Worm (Caenorhabditis elegans): ENCODE results near the gene mrp-8.

Gene mrp-8

ce11 chrIII:12269807-12270206 is 33.2 kb downstream of the mrp-8 start:
- TF ChIP-seq hmg-4 (GFP tag; optimal IDR thresholded peaks at IDR 0.05) (no peak), sea-1 (GFP tag; conservative IDR thresholded peaks at IDR 0.05) (no peak), pes-1 (GFP tag; IDR thresholded peaks at IDR 0.05) (no peak), hnd-1 (tag; optimal IDR thresholded peaks at IDR 0.05) (no peak), ceh-36 (tag; optimal IDR thresholded peaks at IDR 0.05) (no peak), hmbx-1 (tag; optimal IDR thresholded peaks at IDR 0.05) (no peak), aly-1 (tag; optimal IDR thresholded peaks at IDR 0.05) (no peak), flt-1 (GFP tag; IDR thresholded peaks at IDR 0.05) (no peak), tbx-37 (GFP tag; conservative IDR thresholded peaks at IDR 0.05) (no peak), ceh-13 (GFP tag; optimal IDR thresholded peaks at IDR 0.05) (no peak)

- TF ChIP-seq hmbx-1 (tag; optimal IDR thresholded peaks at IDR 0.05) (no peak), ets-7 (tag; optimal IDR thresholded peaks at IDR 0.05) (no peak), aly-1 (tag; optimal IDR thresholded peaks at IDR 0.05) (no peak), sea-1 (GFP tag; conservative IDR thresholded peaks at IDR 0.05) (no peak), ceh-13 (GFP tag; optimal IDR thresholded peaks at IDR 0.05) (no peak)
Observed at ce11 chrIII:12260413-12260812, 42.6 kb downstream of the mrp-8 start.

- TF ChIP-seq ceh-36 (tag; optimal IDR thresholded peaks at IDR 0.05) (no peak), hnd-1 (tag; optimal IDR thresholded peaks at IDR 0.05) (no peak), ceh-13 (GFP tag; optimal IDR thresholded peaks at IDR 0.05) (no peak), ama-1 (optimal IDR thresholded peaks at IDR 0.05) (no peak), tbx-37 (GFP tag; conservative IDR thresholded peaks at IDR 0.05) (no peak), hmg-4 (GFP tag; optimal IDR thresholded peaks at IDR 0.05) (no peak), flt-1 (GFP tag; IDR thresholded peaks at IDR 0.05) (no peak), F13C5.2 (tag; optimal IDR thresholded peaks at IDR 0.05) (no peak), B0310.2 (tag; optimal IDR thresholded peaks at IDR 0.05) (no peak), ets-7 (tag; optimal IDR thresholded peaks at IDR 0.05) (no peak), sea-1 (GFP tag; conservative IDR thresholded peaks at IDR 0.05) (no peak), hmbx-1 (tag; optimal IDR thresholded peaks at IDR 0.05) (no peak), pes-1 (GFP tag; IDR thresholded peaks at IDR 0.05) (no peak), tra-4 (tag; optimal IDR thresholded peaks at IDR 0.05) (no peak)
Observed at ce11 chrIII:12259793-12260192, 43.2 kb downstream of the mrp-8 start.

ce11 chrIII:12253342-12253741 is 49.6 kb downstream of the mrp-8 start:
- TF ChIP-seq tra-4 (tag; optimal IDR thresholded peaks at IDR 0.05) (no peak), ets-7 (tag; optimal IDR thresholded peaks at IDR 0.05) (no peak), pes-1 (GFP tag; IDR thresholded peaks at IDR 0.05) (no peak), aly-1 (tag; optimal IDR thresholded peaks at IDR 0.05) (no peak), B0310.2 (tag; optimal IDR thresholded peaks at IDR 0.05) (no peak), scrt-1 (GFP tag; IDR thresholded peaks at IDR 0.05) (no peak), flt-1 (GFP tag; IDR thresholded peaks at IDR 0.05) (no peak), tbx-37 (GFP tag; conservative IDR thresholded peaks at IDR 0.05) (no peak), ceh-13 (GFP tag; optimal IDR thresholded peaks at IDR 0.05) (no peak), sea-1 (GFP tag; conservative IDR thresholded peaks at IDR 0.05) (no peak), ceh-36 (tag; optimal IDR thresholded peaks at IDR 0.05) (no peak)

ce11 chrIII:12251178-12251577 is 51.8 kb downstream of the mrp-8 start:
- no peak for TF ChIP-seq scrt-1 (GFP tag; IDR thresholded peaks at IDR 0.05)
- no peak for TF ChIP-seq ceh-13 (GFP tag; optimal IDR thresholded peaks at IDR 0.05)
- TF ChIP-seq F13C5.2 (tag; optimal IDR thresholded peaks at IDR 0.05) = no peak
- TF ChIP-seq tra-4 (tag; optimal IDR thresholded peaks at IDR 0.05) = no peak
- no peak for TF ChIP-seq B0310.2 (tag; optimal IDR thresholded peaks at IDR 0.05)
- no peak for TF ChIP-seq hmg-4 (GFP tag; optimal IDR thresholded peaks at IDR 0.05)
- TF ChIP-seq sea-1 (GFP tag; conservative IDR thresholded peaks at IDR 0.05) = no peak
- no peak for TF ChIP-seq hnd-1 (tag; optimal IDR thresholded peaks at IDR 0.05)
- no peak for TF ChIP-seq pes-1 (GFP tag; IDR thresholded peaks at IDR 0.05)
- TF ChIP-seq aly-1 (tag; optimal IDR thresholded peaks at IDR 0.05) = no peak
- no peak for TF ChIP-seq tbx-37 (GFP tag; conservative IDR thresholded peaks at IDR 0.05)

- TF ChIP-seq ceh-36 (tag; optimal IDR thresholded peaks at IDR 0.05) (peak; percentile 74), ceh-13 (GFP tag; optimal IDR thresholded peaks at IDR 0.05) (peak; percentile 15), pes-1 (GFP tag; IDR thresholded peaks at IDR 0.05) (peak; percentile 61), flt-1 (GFP tag; IDR thresholded peaks at IDR 0.05) (peak; percentile 69), B0310.2 (tag; optimal IDR thresholded peaks at IDR 0.05) (peak; percentile 58), F13C5.2 (tag; optimal IDR thresholded peaks at IDR 0.05) (peak; percentile 86), tbx-37 (GFP tag; conservative IDR thresholded peaks at IDR 0.05) (no peak), scrt-1 (GFP tag; IDR thresholded peaks at IDR 0.05) (no peak), ama-1 (optimal IDR thresholded peaks at IDR 0.05) (peak; percentile 97), hmg-4 (GFP tag; optimal IDR thresholded peaks at IDR 0.05) (peak; percentile 25), sea-1 (GFP tag; conservative IDR thresholded peaks at IDR 0.05) (peak; percentile 59), ets-7 (tag; optimal IDR thresholded peaks at IDR 0.05) (no peak), tbx-11 (GFP tag; IDR thresholded peaks at IDR 0.05) (no peak), hnd-1 (tag; optimal IDR thresholded peaks at IDR 0.05) (no peak), tra-4 (tag; optimal IDR thresholded peaks at IDR 0.05) (peak; percentile 38), hmbx-1 (tag; optimal IDR thresholded peaks at IDR 0.05) (no peak), aly-1 (tag; optimal IDR thresholded peaks at IDR 0.05) (peak; percentile 48)
Observed at ce11 chrIII:12250114-12250792, 52.7 kb downstream of the mrp-8 start, which contains the start of the genes tim-1 and Y75B8A.23. Gene tim-1 (minus strand): TSS chrIII:12250164. Gene Y75B8A.23 (plus strand): TSS chrIII:12250660.

- TF ChIP-seq tra-4 (tag; optimal IDR thresholded peaks at IDR 0.05) = no peak
- TF ChIP-seq ceh-13 (GFP tag; optimal IDR thresholded peaks at IDR 0.05) = no peak
- no peak for TF ChIP-seq ama-1 (optimal IDR thresholded peaks at IDR 0.05)
- no peak for TF ChIP-seq hmg-4 (GFP tag; optimal IDR thresholded peaks at IDR 0.05)
- TF ChIP-seq ceh-36 (tag; optimal IDR thresholded peaks at IDR 0.05) = no peak
- no peak for TF ChIP-seq tbx-37 (GFP tag; conservative IDR thresholded peaks at IDR 0.05)
- TF ChIP-seq hmbx-1 (tag; optimal IDR thresholded peaks at IDR 0.05) = no peak
- TF ChIP-seq F13C5.2 (tag; optimal IDR thresholded peaks at IDR 0.05) = no peak
- TF ChIP-seq pes-1 (GFP tag; IDR thresholded peaks at IDR 0.05) = no peak
- no peak for TF ChIP-seq ets-7 (tag; optimal IDR thresholded peaks at IDR 0.05)
- TF ChIP-seq hnd-1 (tag; optimal IDR thresholded peaks at IDR 0.05) = no peak
- TF ChIP-seq sea-1 (GFP tag; conservative IDR thresholded peaks at IDR 0.05) = no peak
Observed at ce11 chrIII:12247329-12247728, 55.7 kb downstream of the mrp-8 start.

Data from whole organism, early embryonic.